Worm (Caenorhabditis elegans): ENCODE results near the gene Y15E3A.3.

ce11 chrX:15307677-15308076 is 17.9 kb downstream of the Y15E3A.3 start:
- no peak for TF ChIP-seq nfya-1 (tag; optimal IDR thresholded peaks at IDR 0.05; ENCODE audit: insufficient read depth)
- no peak for TF ChIP-seq R02D3.7 (tag; optimal IDR thresholded peaks at IDR 0.05)
- no peak for TF ChIP-seq lin-39 (tag; optimal IDR thresholded peaks at IDR 0.05)
- no peak for TF ChIP-seq nhr-28 (tag; optimal IDR thresholded peaks at IDR 0.05)
- no peak for TF ChIP-seq ceh-16 (tag; optimal IDR thresholded peaks at IDR 0.05)
- no peak for TF ChIP-seq elt-2 (tag; optimal IDR thresholded peaks at IDR 0.05)
- no peak for TF ChIP-seq mdl-1 (tag; optimal IDR thresholded peaks at IDR 0.05)
- TF ChIP-seq ceh-82 (tag; optimal IDR thresholded peaks at IDR 0.05) = no peak
- TF ChIP-seq ama-1 (optimal IDR thresholded peaks at IDR 0.05) = no peak
- TF ChIP-seq hmg-11 (tag; optimal IDR thresholded peaks at IDR 0.05) = no peak
- TF ChIP-seq aly-2 (tag; optimal IDR thresholded peaks at IDR 0.05) = no peak
